Worm (Caenorhabditis elegans) whole organism, L1 larva: Measurements from ENCODE around the gene srb-6.

ENCODE experiments used
- C04F5.9 ChIP-seq: sonication (generic microtip); optimal IDR thresholded peaks from 2 replicates; lab custom pipeline; 2016; ENCODE audit warnings: missing genetic modification characterization, missing compliant biosample characterization
- C16A3.4 ChIP-seq: fragments of 150-350 bp; optimal IDR thresholded peaks from 2 replicates; lab custom pipeline; 2014; ENCODE audit warnings: missing biosample characterization, missing genetic modification characterization
- C34B4.2 ChIP-seq: sonication (generic microtip); optimal IDR thresholded peaks from 2 replicates; lab custom pipeline; 2017; ENCODE audit warnings: mild to moderate bottlenecking, missing genetic modification characterization, missing compliant biosample characterization
- F16B12.6 ChIP-seq: fragments of 150-350 bp; optimal IDR thresholded peaks from 2 replicates; lab custom pipeline; 2014; ENCODE audit warnings: missing biosample characterization, missing genetic modification characterization
- aha-1 ChIP-seq: fragments of 150-350 bp; optimal IDR thresholded peaks from 2 replicates; lab custom pipeline; 2014; ENCODE audit warnings: missing biosample characterization, missing genetic modification characterization
- aly-2 ChIP-seq: fragments of 150-350 bp; optimal IDR thresholded peaks from 2 replicates; lab custom pipeline; 2014; ENCODE audit warnings: missing biosample characterization, missing genetic modification characterization
- ama-1 ChIP-seq: fragments of 150-350 bp; optimal IDR thresholded peaks from 2 replicates; lab custom pipeline; 2014
- ceh-63 ChIP-seq: fragments of 200-800 bp; sonication (Bioruptor generic); optimal IDR thresholded peaks from 2 replicates; lab custom pipeline; 2018; ENCODE audit warnings: mild to moderate bottlenecking, missing genetic modification characterization, missing compliant biosample characterization
- ceh-8 ChIP-seq: fragments of 200-800 bp; sonication (Bioruptor generic); optimal IDR thresholded peaks from 2 replicates; lab custom pipeline; 2018; ENCODE audit warnings: mild to moderate bottlenecking, missing genetic modification characterization, moderate library complexity, missing compliant biosample characterization
- ceh-82 ChIP-seq, 3 experiments: fragments of 150-350 bp in 1 of 3; sonication (generic microtip) in 2 of 3; optimal IDR thresholded peaks; 2 replicates each; lab custom pipeline; 2014 to 2017; ENCODE audit warnings: missing biosample characterization in 3 of 3, missing genetic modification characterization in 3 of 3
- ces-1 ChIP-seq: fragments of 150-350 bp; optimal IDR thresholded peaks from 2 replicates; lab custom pipeline; 2014; ENCODE audit warnings: missing biosample characterization, missing genetic modification reagents, missing genetic modification characterization
- dpl-1 ChIP-seq, 3 experiments: fragments of 150-350 bp in 2 of 3; sonication (generic microtip) in 1 of 3; optimal IDR thresholded peaks; 2 replicates each; lab custom pipeline; 2014 to 2017; ENCODE audit warnings: missing biosample characterization in 3 of 3, missing genetic modification characterization in 3 of 3, missing genetic modification reagents in 3 of 3
- dsc-1 ChIP-seq: sonication (generic microtip); optimal IDR thresholded peaks from 2 replicates; lab custom pipeline; 2016; ENCODE audit warnings: mild to moderate bottlenecking, missing genetic modification characterization, missing compliant biosample characterization
- efl-1 ChIP-seq, 4 experiments: fragments of 150-350 bp; optimal IDR thresholded peaks in 3 of 4; peaks in 1 of 4; 1 replicate in 1 of 4; 2 replicates in 3 of 4; lab custom pipeline; 2014; ENCODE audit warnings: missing biosample characterization in 2 of 4, missing genetic modification characterization in 2 of 4, missing genetic modification reagents in 2 of 4
- elt-2 ChIP-seq: sonication (generic microtip); optimal IDR thresholded peaks from 2 replicates; lab custom pipeline; 2016; ENCODE audit warnings: missing genetic modification characterization, mild to moderate bottlenecking, inconsistent platforms, missing compliant biosample characterization, missing genetic modification reagents
- elt-3 ChIP-seq, 6 experiments: fragments of 150-350 bp in 1 of 6; sonication (generic microtip); optimal IDR thresholded peaks; 2 replicates each; lab custom pipeline; 2017 to 2018; ENCODE audit warnings: missing biosample characterization in 6 of 6, missing genetic modification characterization in 6 of 6, inconsistent platforms in 1 of 6
- ets-5 ChIP-seq: fragments of 200-800 bp; sonication (Bioruptor generic); IDR thresholded peaks from 2 replicates; pipeline ENCODE4 v1.3.6; 2022; ENCODE audit warnings: missing genetic modification characterization, missing compliant biosample characterization
- fkh-8 ChIP-seq: sonication (generic microtip); optimal IDR thresholded peaks from 2 replicates; lab custom pipeline; 2016; ENCODE audit warnings: mild to moderate bottlenecking, missing genetic modification characterization, missing compliant biosample characterization
- hlh-17 ChIP-seq: fragments of 200-800 bp; sonication (Bioruptor generic); optimal IDR thresholded peaks from 2 replicates; lab custom pipeline; 2018; ENCODE audit warnings: missing genetic modification characterization, mild to moderate bottlenecking, missing compliant biosample characterization, moderate library complexity, borderline replicate concordance
- isw-1 ChIP-seq: fragments of 200-800 bp; sonication (Bioruptor generic); IDR thresholded peaks from 2 replicates; pipeline ENCODE4 v1.3.6; 2022; ENCODE audit warnings: missing genetic modification characterization, missing compliant biosample characterization
- lin-14 ChIP-seq: fragments of 200-800 bp; sonication (Bioruptor generic); optimal IDR thresholded peaks from 2 replicates; lab custom pipeline; 2018; ENCODE audit warnings: mild to moderate bottlenecking, missing genetic modification characterization, moderate library complexity, missing compliant biosample characterization
- lin-15B ChIP-seq: fragments of 150-350 bp; sonication (generic microtip); optimal IDR thresholded peaks from 3 replicates; lab custom pipeline; 2014; ENCODE audit warnings: missing biosample characterization, missing genetic modification characterization
- lir-3 ChIP-seq: sonication (generic microtip); optimal IDR thresholded peaks from 2 replicates; lab custom pipeline; 2016; ENCODE audit warnings: mild to moderate bottlenecking, missing genetic modification characterization, moderate library complexity, missing compliant biosample characterization; ENCODE audit not compliant: poor library complexity
- lsy-2 ChIP-seq, 2 experiments: fragments of 150-350 bp; optimal IDR thresholded peaks; 2 replicates each; lab custom pipeline; 2014; ENCODE audit warnings: missing biosample characterization in 2 of 2, missing genetic modification characterization in 2 of 2
- mep-1 ChIP-seq: fragments of 150-350 bp; optimal IDR thresholded peaks from 2 replicates; lab custom pipeline; 2014; ENCODE audit warnings: missing biosample characterization, missing genetic modification characterization
- nhr-19 ChIP-seq: fragments of 200-800 bp; sonication (Bioruptor generic); conservative IDR thresholded peaks from 2 replicates; pipeline ENCODE4 v1.3.6; 2022; ENCODE audit warnings: missing genetic modification characterization, missing compliant biosample characterization
- nhr-20 ChIP-seq: sonication (generic microtip); optimal IDR thresholded peaks from 2 replicates; lab custom pipeline; 2016; ENCODE audit warnings: mild to moderate bottlenecking, missing genetic modification characterization, missing compliant biosample characterization
- nhr-237 ChIP-seq: fragments of 150-350 bp; optimal IDR thresholded peaks from 2 replicates; lab custom pipeline; 2014; ENCODE audit warnings: missing biosample characterization, missing genetic modification characterization
- nhr-47 ChIP-seq: sonication (generic microtip); optimal IDR thresholded peaks from 2 replicates; lab custom pipeline; 2016; ENCODE audit warnings: mild to moderate bottlenecking, missing genetic modification characterization, moderate library complexity, missing compliant biosample characterization
- nhr-71 ChIP-seq: sonication (generic microtip); optimal IDR thresholded peaks from 2 replicates; lab custom pipeline; 2016; ENCODE audit warnings: mild to moderate bottlenecking, missing genetic modification characterization, moderate library complexity, missing compliant biosample characterization
- nhr-76 ChIP-seq: sonication (generic microtip); optimal IDR thresholded peaks from 2 replicates; lab custom pipeline; 2017; ENCODE audit warnings: missing biosample characterization, missing genetic modification characterization
- nhr-84 ChIP-seq: sonication (generic microtip); optimal IDR thresholded peaks from 2 replicates; lab custom pipeline; 2017; ENCODE audit warnings: missing biosample characterization, missing genetic modification characterization
- nhr-85 ChIP-seq: sonication (generic microtip); peaks from one replicate; lab custom pipeline; 2016; ENCODE audit warnings: missing genetic modification characterization, inconsistent platforms, missing compliant biosample characterization
- nhr-90 ChIP-seq: sonication (generic microtip); optimal IDR thresholded peaks from 2 replicates; lab custom pipeline; 2016; ENCODE audit warnings: mild to moderate bottlenecking, missing genetic modification characterization, missing compliant biosample characterization; ENCODE audit not compliant: poor library complexity
- pag-3 ChIP-seq: sonication (generic microtip); optimal IDR thresholded peaks from 2 replicates; lab custom pipeline; 2017; ENCODE audit warnings: missing genetic modification characterization, mild to moderate bottlenecking, missing compliant biosample characterization, antibody characterized with exemption, borderline replicate concordance; ENCODE audit not compliant: insufficient read depth
- pax-3 ChIP-seq: fragments of 200-800 bp; sonication (Bioruptor generic); optimal IDR thresholded peaks from 2 replicates; lab custom pipeline; 2018; ENCODE audit warnings: mild to moderate bottlenecking, missing genetic modification characterization, moderate library complexity, missing compliant biosample characterization
- pqm-1 ChIP-seq: sonication (generic microtip); optimal IDR thresholded peaks from 3 replicates; lab custom pipeline; 2017; ENCODE audit warnings: missing biosample characterization, missing genetic modification characterization
- rnt-1 ChIP-seq: sonication (generic microtip); optimal IDR thresholded peaks from 2 replicates; lab custom pipeline; 2016; ENCODE audit warnings: mild to moderate bottlenecking, missing genetic modification characterization, moderate library complexity, missing compliant biosample characterization
- skn-1 ChIP-seq: fragments of 150-350 bp; optimal IDR thresholded peaks from 2 replicates; lab custom pipeline; 2014; ENCODE audit warnings: missing biosample characterization, missing genetic modification characterization
- snu-23 ChIP-seq: sonication (generic microtip); optimal IDR thresholded peaks from 2 replicates; lab custom pipeline; 2016; ENCODE audit warnings: missing genetic modification characterization, missing compliant biosample characterization
- sptf-1 ChIP-seq: fragments of 150-350 bp; optimal IDR thresholded peaks from 2 replicates; lab custom pipeline; 2014; ENCODE audit warnings: missing biosample characterization, missing genetic modification characterization
- sup-37 ChIP-seq: fragments of 200-800 bp; sonication (Bioruptor generic); optimal IDR thresholded peaks from 2 replicates; lab custom pipeline; 2018; ENCODE audit warnings: mild to moderate bottlenecking, missing genetic modification characterization, missing compliant biosample characterization
- swsn-7 ChIP-seq: sonication (generic microtip); optimal IDR thresholded peaks from 2 replicates; lab custom pipeline; 2016; ENCODE audit warnings: missing genetic modification characterization, missing compliant biosample characterization
- unc-130 ChIP-seq: fragments of 150-350 bp; optimal IDR thresholded peaks from 2 replicates; lab custom pipeline; 2017; ENCODE audit warnings: missing biosample characterization, missing genetic modification characterization, inconsistent platforms
- unc-30 ChIP-seq: sonication (generic microtip); optimal IDR thresholded peaks from 2 replicates; lab custom pipeline; 2017; ENCODE audit warnings: missing biosample characterization, missing genetic modification characterization
- xbp-1 ChIP-seq: sonication (generic microtip); optimal IDR thresholded peaks from 2 replicates; lab custom pipeline; 2016; ENCODE audit warnings: missing genetic modification characterization, missing compliant biosample characterization
- zip-4 ChIP-seq: fragments of 200-800 bp; sonication (Bioruptor generic); optimal IDR thresholded peaks from 2 replicates; lab custom pipeline; 2018; ENCODE audit warnings: mild to moderate bottlenecking, missing genetic modification characterization, moderate library complexity, missing compliant biosample characterization
- ztf-11 ChIP-seq, 2 experiments: sonication (generic microtip); optimal IDR thresholded peaks; 2 replicates each; lab custom pipeline; 2016 to 2017; ENCODE audit warnings: missing genetic modification characterization in 2 of 2, missing biosample characterization in 1 of 2, missing compliant biosample characterization in 1 of 2
- ztf-4 ChIP-seq: fragments of 150-350 bp; optimal IDR thresholded peaks from 2 replicates; lab custom pipeline; 2014; ENCODE audit warnings: missing biosample characterization, missing genetic modification characterization

Gene srb-6

ce11 chrII:10200759-10201158, 6.1 kb downstream of the srb-6 start, which contains the start of gene arv-1 (continued):
- TF ChIP-seq ceh-8 (GFP tag; lab: Kevin White, UChicago) = no peak
- peak; percentile 63 for TF ChIP-seq nhr-19
- TF ChIP-seq aly-2 = no peak
- TF ChIP-seq hlh-17 (GFP tag; lab: Kevin White, UChicago) = no peak
- TF ChIP-seq unc-130 = peak; percentile 66
- TF ChIP-seq xbp-1 (tag; lab: Kevin White, UChicago) = peak; percentile 72
- peak; percentile 43 for TF ChIP-seq isw-1 (GFP tag; lab: Robert Waterston, UW)
- TF ChIP-seq nhr-85 (tag; lab: Kevin White, UChicago) = peak; percentile 67
- peak; percentile 68 to 72 for TF ChIP-seq efl-1 (optimal IDR thresholded peaks at IDR 0.05; lab: Kevin White, UChicago)
- peak; percentile 59 to 97 for TF ChIP-seq efl-1 (GFP tag; optimal IDR thresholded peaks at IDR 0.05 in 1 of 2; lab: Kevin White, UChicago)
- no peak for TF ChIP-seq nhr-84 (tag; lab: Kevin White, UChicago)
- TF ChIP-seq rnt-1 (tag; lab: Kevin White, UChicago) = peak; percentile 92
- peak; percentile 49 for TF ChIP-seq lin-15B (tag; lab: Kevin White, UChicago)
- peak; percentile 72 for TF ChIP-seq pax-3
- TF ChIP-seq lin-14 (GFP tag; lab: Kevin White, UChicago) = peak; percentile 78
- TF ChIP-seq sptf-1 (tag; lab: Kevin White, UChicago) = no peak
- TF ChIP-seq nhr-71 (tag; lab: Kevin White, UChicago) = peak; percentile 79
- peak; percentile 81 for TF ChIP-seq nhr-90 (tag; lab: Kevin White, UChicago)
- peak; percentile 50 for TF ChIP-seq C16A3.4 (tag; lab: Kevin White, UChicago)
- peak; percentile 82 to 83 for TF ChIP-seq lsy-2 (tag; optimal IDR thresholded peaks at IDR 0.05; lab: Kevin White, UChicago)
- no peak for TF ChIP-seq nhr-76 (tag; lab: Kevin White, UChicago)
- peak; percentile 75 for TF ChIP-seq nhr-47 (tag; lab: Kevin White, UChicago)
- peak; percentile 61 for TF ChIP-seq swsn-7
- peak in 1 of 6 experiments; percentile 51 for TF ChIP-seq elt-3 (tag; optimal IDR thresholded peaks at IDR 0.05; lab: Kevin White, UChicago)
- TF ChIP-seq ztf-11 (tag; optimal IDR thresholded peaks at IDR 0.05; lab: Kevin White, UChicago) = peak in 1 of 2 experiments; percentile 78

ce11 chrII:10202275-10202674, 7.6 kb downstream of the srb-6 start:
- no peak for TF ChIP-seq ztf-4
- no peak for TF ChIP-seq fkh-8
- peak; percentile 7 for TF ChIP-seq nhr-47 (tag; lab: Kevin White, UChicago)
- no peak for TF ChIP-seq lir-3
- TF ChIP-seq swsn-7 = no peak
- TF ChIP-seq ceh-63 (GFP tag; lab: Kevin White, UChicago) = no peak
- TF ChIP-seq lin-15B (tag; lab: Kevin White, UChicago) = no peak
- no peak for TF ChIP-seq snu-23 (GFP tag; lab: Kevin White, UChicago)
- peak in 1 of 2 experiments; percentile 26 for TF ChIP-seq efl-1 (optimal IDR thresholded peaks at IDR 0.05; lab: Kevin White, UChicago)
- TF ChIP-seq efl-1 (GFP tag; optimal IDR thresholded peaks at IDR 0.05 in 1 of 2; lab: Kevin White, UChicago) = peak in 1 of 2 experiments; percentile 47
- TF ChIP-seq C04F5.9 (tag; lab: Kevin White, UChicago) = no peak
- TF ChIP-seq F16B12.6 = no peak
- no peak for TF ChIP-seq nhr-237
- no peak for TF ChIP-seq ces-1 (GFP tag; lab: Kevin White, UChicago)
- TF ChIP-seq nhr-20 (tag; lab: Kevin White, UChicago) = no peak
- no peak for TF ChIP-seq aha-1
- no peak for TF ChIP-seq sup-37 (GFP tag; lab: Kevin White, UChicago)
- peak; percentile 41 for TF ChIP-seq rnt-1 (tag; lab: Kevin White, UChicago)
- no peak for TF ChIP-seq sptf-1 (tag; lab: Kevin White, UChicago)
- TF ChIP-seq nhr-76 (tag; lab: Kevin White, UChicago) = no peak
- TF ChIP-seq ets-5 (GFP tag; lab: Robert Waterston, UW) = no peak
- TF ChIP-seq nhr-71 (tag; lab: Kevin White, UChicago) = peak; percentile 5
- TF ChIP-seq dsc-1 (tag; lab: Kevin White, UChicago) = peak; percentile 27
- no peak for TF ChIP-seq pag-3
- no peak for TF ChIP-seq dpl-1 (GFP tag; optimal IDR thresholded peaks at IDR 0.05; lab: Kevin White, UChicago)
- no peak for TF ChIP-seq pqm-1
- no peak for TF ChIP-seq mep-1 (tag; lab: Kevin White, UChicago)
- no peak for TF ChIP-seq ama-1 (lab: Kevin White, UChicago)
- no peak for TF ChIP-seq skn-1 (tag; lab: Kevin White, UChicago)
- TF ChIP-seq nhr-19 = no peak
- no peak for TF ChIP-seq elt-2 (tag; lab: Kevin White, UChicago)
- TF ChIP-seq ceh-82 (tag; optimal IDR thresholded peaks at IDR 0.05; lab: Kevin White, UChicago) = peak in 1 of 3 experiments; percentile 27
- TF ChIP-seq unc-30 (tag; lab: Kevin White, UChicago) = no peak
- no peak for TF ChIP-seq hlh-17 (GFP tag; lab: Kevin White, UChicago)
- TF ChIP-seq zip-4 (GFP tag; lab: Kevin White, UChicago) = no peak
- TF ChIP-seq C34B4.2 = no peak
